Worm (Caenorhabditis elegans) whole organism, L4/young adult: ENCODE results near the gene atg-10.

ENCODE experiments used
- dao-5 ChIP-seq: sonication (generic microtip); optimal IDR thresholded peaks from 2 replicates; lab custom pipeline; 2016; ENCODE audit warnings: missing genotype, missing genetic modification characterization, moderate library complexity, missing compliant biosample characterization
- him-1 ChIP-seq: sonication (generic microtip); optimal IDR thresholded peaks from 2 replicates; lab custom pipeline; 2016; ENCODE audit warnings: missing genotype, missing genetic modification reagents, missing genetic modification characterization, missing compliant biosample characterization

- TF ChIP-seq him-1 (tag; lab: Kevin White, UChicago) (no peak), dao-5 (tag; lab: Kevin White, UChicago) (no peak)
These were observed 48.1 kb downstream of the atg-10 start, which contains the start of gene cup-16 for ce11 chrII:8707024-8707423.
